Fruit fly (Drosophila melanogaster): ENCODE results near the gene CHKov1.

DNA sequence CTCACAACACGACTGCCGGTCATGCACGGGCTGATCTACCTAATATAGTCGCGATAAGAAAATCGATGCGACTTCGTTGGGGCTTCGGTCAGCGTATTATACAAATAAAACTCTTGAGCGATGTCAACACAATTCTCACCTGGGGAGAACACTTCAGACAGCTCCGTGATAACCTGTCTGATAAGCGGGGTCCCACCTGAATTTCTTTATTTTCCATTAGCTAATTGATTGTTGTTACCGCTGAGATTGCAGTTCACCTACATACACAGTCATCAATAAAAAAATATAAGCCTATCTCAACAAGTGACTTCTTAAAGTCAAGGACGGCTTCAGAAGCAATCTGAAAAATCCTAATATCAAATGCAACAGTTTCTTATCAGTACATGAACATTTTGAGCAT is 17.8 kb upstream of the CHKov1 start, which contains the start of gene tobi:
- no peak for TF ChIP-seq CG8478 (optimal IDR thresholded peaks at IDR 0.05)
- TF ChIP-seq CTCF (optimal IDR thresholded peaks at IDR 0.05): no peak
